Comparison of ENCODE assay signal across 3 fruit fly cellular contexts in genomic region chrX:20559582-20559981, dm6.
TF ChIP-seq lines count a peak whose summit lies in the region.

No protein-coding gene starts in this region.

- TF ChIP-seq CTCF in whole organism, embryonic (GFP tag; optimal IDR thresholded peaks at IDR 0.05; lab: Kevin White, UChicago) = no peak

TF ChIP-seq in whole organism, adult, 20 proteins besides CTCF, POLR2A, EP300 and RAD21:
- peak; percentile 35 for TF ChIP-seq pad (GFP tag; optimal IDR thresholded peaks at IDR 0.05; lab: Kevin White, UChicago)
- TF ChIP-seq Mnt (GFP tag; optimal IDR thresholded peaks at IDR 0.05; lab: Kevin White, UChicago) = no peak

TF ChIP-seq in whole organism, embryonic, 481 proteins besides CTCF, POLR2A, EP300 and RAD21:
- TF ChIP-seq Meics (GFP tag; optimal IDR thresholded peaks at IDR 0.05; lab: Kevin White, UChicago) (no peak), CG9727 (GFP tag; optimal IDR thresholded peaks at IDR 0.05; lab: Kevin White, UChicago) (no peak), CG13894 (tag; optimal IDR thresholded peaks at IDR 0.05; lab: Kevin White, UChicago) (no peak), vnd (GFP tag; IDR thresholded peaks at IDR 0.05; lab: Robert Waterston, UW; ENCODE audit: partially characterized antibody) (no peak), en (GFP tag; optimal IDR thresholded peaks at IDR 0.05; lab: Kevin White, UChicago) (no peak), Bgb (GFP tag; IDR thresholded peaks at IDR 0.05; lab: Robert Waterston, UW; ENCODE audit: partially characterized antibody) (peak; percentile 22; the same call in 1 of the 2 replicates), CG17612 (GFP tag; IDR thresholded peaks at IDR 0.05; lab: Robert Waterston, UW) (no peak), CG7745 (tag; optimal IDR thresholded peaks at IDR 0.05; lab: Kevin White, UChicago) (no peak), CG11398 (GFP tag; optimal IDR thresholded peaks at IDR 0.05; lab: Kevin White, UChicago) (no peak), trem (tag; optimal IDR thresholded peaks at IDR 0.05; lab: Kevin White, UChicago) (no peak), Deaf1 (tag; optimal IDR thresholded peaks at IDR 0.05; lab: Kevin White, UChicago) (peak; percentile 49), crol (GFP tag; IDR thresholded peaks at IDR 0.05; lab: Robert Waterston, UW) (peak; percentile 78), CG7556 (GFP tag; optimal IDR thresholded peaks at IDR 0.05; lab: Kevin White, UChicago) (no peak), CG3838 (GFP tag; optimal IDR thresholded peaks at IDR 0.05; lab: Kevin White, UChicago) (no peak), her (GFP tag; optimal IDR thresholded peaks at IDR 0.05; lab: Kevin White, UChicago) (no peak), gsb-n (tag; optimal IDR thresholded peaks at IDR 0.05; lab: Kevin White, UChicago) (no peak), lola (GFP tag; optimal IDR thresholded peaks at IDR 0.05; lab: Kevin White, UChicago) (no peak), CG6654 (GFP tag; optimal IDR thresholded peaks at IDR 0.05; lab: Kevin White, UChicago) (no peak), CG14050 (GFP tag; IDR thresholded peaks at IDR 0.05; lab: Robert Waterston, UW) (no peak), Nf-YB (GFP tag; optimal IDR thresholded peaks at IDR 0.05; lab: Kevin White, UChicago) (peak; percentile 87), cg (GFP tag; optimal IDR thresholded peaks at IDR 0.05; lab: Kevin White, UChicago) (peak; percentile 13), z (GFP tag; IDR thresholded peaks at IDR 0.05; lab: Robert Waterston, UW) (peak; percentile 95), CG11696 (GFP tag; IDR thresholded peaks at IDR 0.05; lab: Robert Waterston, UW) (no peak), Nf-YC (tag; optimal IDR thresholded peaks at IDR 0.05; lab: Kevin White, UChicago) (peak; percentile 86), CG18764 (GFP tag; optimal IDR thresholded peaks at IDR 0.05; lab: Kevin White, UChicago) (no peak), sob (GFP tag; IDR thresholded peaks at IDR 0.05; lab: Robert Waterston, UW) (no peak), pros (GFP tag; optimal IDR thresholded peaks at IDR 0.05; lab: Kevin White, UChicago) (no peak), ems (GFP tag; optimal IDR thresholded peaks at IDR 0.05; lab: Kevin White, UChicago) (no peak), Ptx1 (GFP tag; IDR thresholded peaks at IDR 0.05; lab: Robert Waterston, UW) (no peak), CG15601 (tag; optimal IDR thresholded peaks at IDR 0.05; lab: Kevin White, UChicago) (no peak), Aef1 (GFP tag; IDR thresholded peaks at IDR 0.05; lab: Robert Waterston, UW) (no peak), CG11456 (GFP tag; IDR thresholded peaks at IDR 0.05; lab: Robert Waterston, UW) (no peak), pzg (GFP tag; optimal IDR thresholded peaks at IDR 0.05; lab: Kevin White, UChicago) (no peak), ham (GFP tag; IDR thresholded peaks at IDR 0.05; lab: Robert Waterston, UW) (no peak), CG2199 (GFP tag; IDR thresholded peaks at IDR 0.05; lab: Robert Waterston, UW) (no peak), insv (GFP tag; optimal IDR thresholded peaks at IDR 0.05; lab: Kevin White, UChicago) (no peak), CG2202 (tag; optimal IDR thresholded peaks at IDR 0.05; lab: Kevin White, UChicago) (no peak), CG5953 (GFP tag; IDR thresholded peaks at IDR 0.05; lab: Robert Waterston, UW) (no peak), Adf1 (GFP tag; IDR thresholded peaks at IDR 0.05; lab: Robert Waterston, UW) (peak; percentile 52; the same call in 1 of the 2 replicates), ewg (GFP tag; optimal IDR thresholded peaks at IDR 0.05; lab: Kevin White, UChicago) (peak; percentile 45)

TF ChIP-seq in whole organism, pupa, 21 proteins besides CTCF, POLR2A, EP300 and RAD21:
- TF ChIP-seq gl (tag; optimal IDR thresholded peaks at IDR 0.05; lab: Kevin White, UChicago) (no peak), Pif1A (GFP tag; optimal IDR thresholded peaks at IDR 0.05; lab: Kevin White, UChicago) (no peak), CG14655 (GFP tag; optimal IDR thresholded peaks at IDR 0.05; lab: Kevin White, UChicago) (peak; percentile 6)
